Worm (Caenorhabditis elegans) whole organism, L4 larva: ENCODE results near the gene cutl-19.

Experiments
- F10B5.3 ChIP-seq: sonication (generic microtip); optimal IDR thresholded peaks from 2 replicates; lab custom pipeline; 2016; ENCODE audit warnings: mild to moderate bottlenecking, missing genetic modification characterization, missing compliant biosample characterization
- F49E8.2 ChIP-seq: sonication (generic microtip); optimal IDR thresholded peaks from 2 replicates; lab custom pipeline; 2016; ENCODE audit warnings: missing compliant biosample characterization, mild to moderate bottlenecking, missing genetic modification characterization, borderline replicate concordance
- T20F7.1 ChIP-seq: fragments of 200-800 bp; sonication (Bioruptor generic); optimal IDR thresholded peaks from 2 replicates; lab custom pipeline; 2018; ENCODE audit warnings: mild to moderate bottlenecking, missing genetic modification characterization, missing compliant biosample characterization
- T26A8.4 ChIP-seq: fragments of 200-800 bp; sonication (Bioruptor generic); IDR thresholded peaks from 2 replicates; pipeline ENCODE4 v1.3.6; 2022; ENCODE audit warnings: missing genetic modification characterization, missing compliant biosample characterization
- Y75B8A.6 ChIP-seq: fragments of 200-800 bp; sonication (Bioruptor generic); IDR thresholded peaks from 2 replicates; pipeline ENCODE4 v1.3.6; 2022; ENCODE audit warnings: missing genetic modification reagents, missing genetic modification characterization, missing compliant biosample characterization
- aha-1 ChIP-seq: fragments of 150-350 bp; peaks from one replicate; lab custom pipeline; 2014; ENCODE audit warnings: missing biosample characterization, missing genetic modification characterization
- aly-2 ChIP-seq: sonication (generic microtip); optimal IDR thresholded peaks from 2 replicates; lab custom pipeline; 2018; ENCODE audit warnings: missing biosample characterization, missing genetic modification characterization
- ama-1 ChIP-seq: fragments of 150-350 bp; optimal IDR thresholded peaks from 2 replicates; lab custom pipeline; 2014; ENCODE audit warnings: inconsistent platforms, mixed read lengths
- attf-4 ChIP-seq: sonication (generic microtip); optimal IDR thresholded peaks from 3 replicates; lab custom pipeline; 2017; ENCODE audit warnings: missing biosample characterization, missing genetic modification characterization
- daf-16 ChIP-seq, 3 experiments: sonication (generic microtip); optimal IDR thresholded peaks; 2 replicates each; lab custom pipeline; 2016 to 2017; ENCODE audit warnings: missing genetic modification characterization in 3 of 3, missing genetic modification reagents in 3 of 3, mild to moderate bottlenecking in 2 of 3, missing compliant biosample characterization in 2 of 3, missing biosample characterization in 1 of 3, moderate library complexity in 1 of 3
- daf-19 ChIP-seq: fragments of 200-800 bp; sonication (Bioruptor generic); conservative IDR thresholded peaks from 2 replicates; pipeline ENCODE4 v1.3.6; 2022; ENCODE audit warnings: missing genetic modification characterization, missing compliant biosample characterization
- dmd-6 ChIP-seq: fragments of 200-800 bp; sonication (Bioruptor generic); IDR thresholded peaks from 2 replicates; pipeline ENCODE4 v1.3.6; 2022; ENCODE audit warnings: missing genetic modification reagents, missing genetic modification characterization, missing compliant biosample characterization
- dpl-1 ChIP-seq: fragments of 150-350 bp; optimal IDR thresholded peaks from 2 replicates; lab custom pipeline; 2014; ENCODE audit warnings: missing biosample characterization, missing genetic modification reagents, missing genetic modification characterization
- duxl-1 ChIP-seq: sonication (generic microtip); optimal IDR thresholded peaks from 2 replicates; lab custom pipeline; 2016; ENCODE audit warnings: mild to moderate bottlenecking, missing genetic modification characterization, moderate library complexity, missing compliant biosample characterization; ENCODE audit not compliant: poor library complexity
- dve-1 ChIP-seq: sonication (generic microtip); optimal IDR thresholded peaks from 2 replicates; lab custom pipeline; 2017; ENCODE audit warnings: antibody characterized with exemption, mild to moderate bottlenecking, missing genetic modification characterization, missing compliant biosample characterization; ENCODE audit not compliant: insufficient read depth
- egl-27 ChIP-seq: sonication (generic microtip); optimal IDR thresholded peaks from 3 replicates; lab custom pipeline; 2017; ENCODE audit warnings: missing biosample characterization, missing genetic modification reagents, missing genetic modification characterization
- egl-43 ChIP-seq: fragments of 200-800 bp; sonication (Bioruptor generic); IDR thresholded peaks from 2 replicates; pipeline ENCODE4 v1.3.6; 2022; ENCODE audit warnings: missing genetic modification reagents, missing genetic modification characterization, missing compliant biosample characterization
- gei-8 ChIP-seq: fragments of 200-800 bp; sonication (Bioruptor generic); optimal IDR thresholded peaks from 2 replicates; lab custom pipeline; 2018; ENCODE audit warnings: mild to moderate bottlenecking, missing genetic modification characterization, missing compliant biosample characterization
- hlh-11 ChIP-seq: fragments of 200-800 bp; sonication (Bioruptor generic); optimal IDR thresholded peaks from 2 replicates; lab custom pipeline; 2018; ENCODE audit warnings: mild to moderate bottlenecking, missing genetic modification characterization, missing compliant biosample characterization
- hmg-1.1 ChIP-seq: fragments of 200-800 bp; sonication (Bioruptor generic); IDR thresholded peaks from 2 replicates; pipeline ENCODE4 v1.3.6; 2022; ENCODE audit warnings: missing genetic modification reagents, missing genetic modification characterization, missing compliant biosample characterization
- jun-1 ChIP-seq: fragments of 150-350 bp; optimal IDR thresholded peaks from 2 replicates; lab custom pipeline; 2014; ENCODE audit warnings: missing biosample characterization, missing genetic modification reagents, missing genetic modification characterization
- lim-7 ChIP-seq: fragments of 200-800 bp; sonication (Bioruptor generic); IDR thresholded peaks from 2 replicates; pipeline ENCODE4 v1.3.6; 2022; ENCODE audit warnings: missing genetic modification characterization, missing compliant biosample characterization
- lin-1 ChIP-seq: fragments of 200-800 bp; sonication (Bioruptor generic); IDR thresholded peaks from 2 replicates; pipeline ENCODE4 v1.3.6; 2022; ENCODE audit warnings: missing genetic modification reagents, missing genetic modification characterization, missing compliant biosample characterization
- lin-13 ChIP-seq: fragments of 150-350 bp; optimal IDR thresholded peaks from 2 replicates; lab custom pipeline; 2014; ENCODE audit warnings: missing biosample characterization, missing genetic modification reagents, missing genetic modification characterization
- lin-29 ChIP-seq: fragments of 200-800 bp; sonication (Bioruptor generic); IDR thresholded peaks from 2 replicates; pipeline ENCODE4 v1.3.6; 2022; ENCODE audit warnings: missing genetic modification reagents, missing genetic modification characterization, missing compliant biosample characterization
- lin-38 ChIP-seq: fragments of 200-800 bp; sonication (Bioruptor generic); IDR thresholded peaks from 2 replicates; pipeline ENCODE4 v1.3.6; 2022; ENCODE audit warnings: missing genetic modification reagents, missing genetic modification characterization, missing compliant biosample characterization
- madf-9 ChIP-seq: fragments of 200-800 bp; sonication (Bioruptor generic); conservative IDR thresholded peaks from 2 replicates; pipeline ENCODE4 v1.3.6; 2022; ENCODE audit warnings: missing genetic modification reagents, missing genetic modification characterization, missing compliant biosample characterization
- mes-2 ChIP-seq: sonication (generic microtip); optimal IDR thresholded peaks from 2 replicates; lab custom pipeline; 2016; ENCODE audit warnings: missing genotype, mild to moderate bottlenecking, missing genetic modification characterization, missing compliant biosample characterization; ENCODE audit not compliant: poor library complexity, severe bottlenecking
- nhr-102 ChIP-seq: sonication (generic microtip); optimal IDR thresholded peaks from 2 replicates; lab custom pipeline; 2016; ENCODE audit warnings: mild to moderate bottlenecking, missing genetic modification characterization, moderate library complexity, missing compliant biosample characterization
- nhr-111 ChIP-seq: fragments of 200-800 bp; sonication (Bioruptor generic); optimal IDR thresholded peaks from 2 replicates; lab custom pipeline; 2018; ENCODE audit warnings: mild to moderate bottlenecking, missing genetic modification characterization, missing compliant biosample characterization
- nhr-25 ChIP-seq: sonication (generic microtip); optimal IDR thresholded peaks from 2 replicates; lab custom pipeline; 2017; ENCODE audit warnings: missing genetic modification characterization, mild to moderate bottlenecking, missing compliant biosample characterization, antibody characterized with exemption, moderate library complexity, borderline replicate concordance; ENCODE audit not compliant: insufficient read depth
- nhr-42 ChIP-seq: fragments of 200-800 bp; sonication (Bioruptor generic); IDR thresholded peaks from 2 replicates; pipeline ENCODE4 v1.3.6; 2022; ENCODE audit warnings: missing genetic modification characterization, missing compliant biosample characterization
- nhr-48 ChIP-seq: sonication (generic microtip); optimal IDR thresholded peaks from 2 replicates; lab custom pipeline; 2016; ENCODE audit warnings: mild to moderate bottlenecking, missing genetic modification characterization, missing compliant biosample characterization
- nhr-6 ChIP-seq: fragments of 150-350 bp; optimal IDR thresholded peaks from 2 replicates; lab custom pipeline; 2014; ENCODE audit warnings: missing biosample characterization, missing genetic modification characterization
- pha-4 ChIP-seq, 2 experiments: fragments of 150-350 bp in 1 of 2; fragments of 200-800 bp in 1 of 2; sonication (Bioruptor generic) in 1 of 2; IDR thresholded peaks in 1 of 2; optimal IDR thresholded peaks in 1 of 2; 2 replicates each; pipeline versions ENCODE4 v1.3.6 to Lab custom; 2014 to 2022; ENCODE audit warnings: missing genetic modification characterization in 2 of 2, missing genetic modification reagents in 2 of 2, missing biosample characterization in 1 of 2, missing compliant biosample characterization in 1 of 2
- php-3 ChIP-seq: fragments of 200-800 bp; sonication (Bioruptor generic); IDR thresholded peaks from 2 replicates; pipeline ENCODE4 v1.3.6; 2022; ENCODE audit warnings: missing genetic modification reagents, missing genetic modification characterization, missing compliant biosample characterization
- rbr-2 ChIP-seq: sonication (generic microtip); optimal IDR thresholded peaks from 2 replicates; lab custom pipeline; 2016; ENCODE audit warnings: missing genotype, missing genetic modification characterization, missing compliant biosample characterization
- set-16 ChIP-seq: fragments of 200-800 bp; sonication (Bioruptor generic); IDR thresholded peaks from 2 replicates; pipeline ENCODE4 v1.3.6; 2022; ENCODE audit warnings: missing genetic modification reagents, missing genetic modification characterization, missing compliant biosample characterization
- unc-62 ChIP-seq, 3 experiments: fragments of 150-350 bp in 1 of 3; sonication (generic microtip); optimal IDR thresholded peaks in 2 of 3; peaks in 1 of 3; 1 replicate in 1 of 3; 2 replicates in 2 of 3; lab custom pipeline; 2014 to 2017; ENCODE audit warnings: missing biosample characterization in 3 of 3, missing genetic modification characterization in 3 of 3, missing genetic modification reagents in 3 of 3, missing genotype in 1 of 3
- vab-7 ChIP-seq: fragments of 200-800 bp; sonication (Bioruptor generic); IDR thresholded peaks from 2 replicates; pipeline ENCODE4 v1.3.6; 2022; ENCODE audit warnings: missing genetic modification reagents, missing genetic modification characterization, missing compliant biosample characterization
- zfp-3 ChIP-seq: fragments of 200-800 bp; sonication (Bioruptor generic); conservative IDR thresholded peaks from 2 replicates; pipeline ENCODE4 v1.3.6; 2022; ENCODE audit warnings: missing genetic modification reagents, missing genetic modification characterization, missing compliant biosample characterization

cutl-19 gene

DNA sequence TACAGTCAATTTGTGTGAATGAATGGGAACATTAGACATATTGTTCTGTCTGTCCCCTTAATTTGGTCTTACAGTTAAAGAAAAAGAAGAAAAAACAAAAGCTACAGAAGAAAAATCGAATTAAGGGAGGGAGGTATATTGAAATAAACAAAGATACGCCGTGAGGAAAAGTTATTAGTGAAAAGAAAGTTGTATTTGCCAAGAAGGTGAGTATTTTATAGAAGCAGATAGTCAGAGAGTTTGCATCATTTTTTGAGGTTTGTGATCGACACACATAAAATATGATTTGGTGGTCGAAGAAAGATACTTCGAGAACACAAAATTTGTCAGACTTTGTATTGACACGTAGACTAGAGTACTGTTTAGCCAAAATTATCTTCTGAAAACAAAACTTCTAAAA, 17.1 kb downstream of the cutl-19 start (continued):
- TF ChIP-seq pha-4 (GFP tag; IDR thresholded peaks at IDR 0.05; lab: Robert Waterston, UW) (no peak), pha-4 (tag; optimal IDR thresholded peaks at IDR 0.05; lab: Kevin White, UChicago) (no peak), set-16 (GFP tag; lab: Robert Waterston, UW) (no peak), lin-29 (no peak), attf-4 (tag; lab: Kevin White, UChicago) (no peak)

DNA sequence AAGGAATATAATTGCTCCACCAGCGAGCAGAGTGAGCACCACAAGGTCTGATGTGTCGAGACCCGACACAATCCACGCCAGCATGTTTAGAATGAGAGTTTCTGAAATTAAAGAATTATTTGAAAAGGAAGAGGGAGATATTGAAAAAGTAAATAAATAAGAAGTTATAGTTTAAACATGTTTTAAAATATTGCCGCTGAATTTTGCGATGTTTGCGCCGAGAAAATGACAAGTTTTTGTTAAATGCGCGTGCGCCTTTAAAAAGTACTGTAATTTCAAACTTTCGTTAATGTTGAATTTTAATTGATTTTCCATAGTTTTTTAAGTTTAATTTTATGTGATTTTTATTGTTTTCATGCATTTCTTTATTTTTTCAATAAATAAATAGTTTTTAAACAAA, 17.8 kb downstream of the cutl-19 start, which contains the start of gene emb-8:
Gene emb-8 (minus strand): TSS at position 101 of the 400 bp plus-strand sequence.
- TF ChIP-seq daf-16 (GFP tag; optimal IDR thresholded peaks at IDR 0.05; lab: Kevin White, UChicago) (no peak), daf-16 (tag; optimal IDR thresholded peaks at IDR 0.05; lab: Kevin White, UChicago) (no peak), pha-4 (GFP tag; IDR thresholded peaks at IDR 0.05; lab: Robert Waterston, UW) (0 out of 2 replicates have a peak, but pooled peaks have one; percentile 31), pha-4 (tag; optimal IDR thresholded peaks at IDR 0.05; lab: Kevin White, UChicago) (no peak), aly-2 (tag; lab: Kevin White, UChicago) (no peak)
- TF ChIP-seq, all 104 proteins: peak for 1

- TF ChIP-seq egl-27 (tag; lab: Kevin White, UChicago) (no peak), duxl-1 (tag; lab: Kevin White, UChicago) (peak; percentile 66), nhr-6 (tag; lab: Kevin White, UChicago) (peak; percentile 38), dmd-6 (GFP tag; lab: Robert Waterston, UW) (peak; percentile 57), F10B5.3 (no peak), nhr-111 (no peak), rbr-2 (tag; lab: Kevin White, UChicago) (peak; percentile 14), php-3 (GFP tag; lab: Robert Waterston, UW) (no peak), hlh-11 (tag; lab: Kevin White, UChicago) (peak; percentile 24), gei-8 (GFP tag; lab: Kevin White, UChicago) (peak; percentile 34), daf-19 (GFP tag; lab: Robert Waterston, UW) (0 out of 2 replicates have a peak, but pooled peaks have one; percentile 25), jun-1 (tag; lab: Kevin White, UChicago) (no peak), nhr-48 (peak; percentile 61), dve-1 (peak; percentile 61), T20F7.1 (GFP tag; lab: Kevin White, UChicago) (peak; percentile 7), hmg-1.1 (GFP tag; lab: Robert Waterston, UW) (peak; percentile 29; the same call in 1 of the 2 replicates), ama-1 (lab: Kevin White, UChicago) (peak; percentile 55), nhr-102 (tag; lab: Kevin White, UChicago) (peak; percentile 83), lin-38 (GFP tag; lab: Robert Waterston, UW) (peak; percentile 80), dpl-1 (GFP tag; lab: Kevin White, UChicago) (no peak), T26A8.4 (GFP tag; lab: Robert Waterston, UW) (peak; percentile 71), lim-7 (GFP tag; lab: Robert Waterston, UW) (peak; percentile 58; the same call in 1 of the 2 replicates), unc-62 (GFP tag; optimal IDR thresholded peaks at IDR 0.05 in 1 of 2; lab: Kevin White, UChicago) (peak in 1 of 2 experiments; percentile 60), unc-62 (tag; optimal IDR thresholded peaks at IDR 0.05; lab: Kevin White, UChicago) (no peak), aha-1 (tag; lab: Kevin White, UChicago) (peak; percentile 97), F49E8.2 (tag; lab: Kevin White, UChicago) (no peak), madf-9 (GFP tag; lab: Robert Waterston, UW) (peak; percentile 61), zfp-3 (peak; percentile 90), nhr-25 (tag; lab: Kevin White, UChicago) (peak; percentile 27), nhr-42 (GFP tag; lab: Robert Waterston, UW) (0 out of 2 replicates have a peak, but pooled peaks have one; percentile 4), aly-2 (tag; lab: Kevin White, UChicago) (no peak), daf-16 (GFP tag; optimal IDR thresholded peaks at IDR 0.05; lab: Kevin White, UChicago) (no peak), daf-16 (tag; optimal IDR thresholded peaks at IDR 0.05; lab: Kevin White, UChicago) (peak; percentile 54), egl-43 (GFP tag; lab: Robert Waterston, UW) (0 out of 2 replicates have a peak, but pooled peaks have one; percentile 7), lin-1 (GFP tag; lab: Robert Waterston, UW) (no peak; the same call in 1 of the 2 replicates), mes-2 (tag; lab: Kevin White, UChicago) (no peak), lin-13 (peak; percentile 54), Y75B8A.6 (GFP tag; lab: Robert Waterston, UW) (no peak; the same call in 1 of the 2 replicates), vab-7 (GFP tag; lab: Robert Waterston, UW) (no peak)
Measured at ce11 chrIII:5196298-5197045, 20.9 kb downstream of the cutl-19 start.
